Fruit fly (Drosophila melanogaster) whole organism, embryonic: ENCODE data around the gene CG14212.

Source experiments
- Antp ChIP-seq: fragments of 200-800 bp; sonication (Bioruptor generic); optimal IDR thresholded peaks from 3 replicates; lab custom pipeline; 2016; ENCODE audit warnings: missing biosample characterization, missing genetic modification characterization
- Atf3 ChIP-seq: fragments of 200-800 bp; sonication (Bioruptor generic); optimal IDR thresholded peaks from 3 replicates; lab custom pipeline; 2016; ENCODE audit warnings: missing biosample characterization, missing genetic modification characterization
- BEAF-32 ChIP-seq: fragments of 200-800 bp; sonication (Bioruptor generic); optimal IDR thresholded peaks from 3 replicates; lab custom pipeline; 2017; ENCODE audit warnings: missing biosample characterization, missing genetic modification characterization, mild to moderate bottlenecking, moderate library complexity, missing genetic modification reagents
- Bgb ChIP-seq: fragments of 200-800 bp; sonication (Bioruptor generic); IDR thresholded peaks from 2 replicates; pipeline ENCODE4 v1.3.6; 2022; ENCODE audit warnings: missing biosample characterization, missing genetic modification characterization; ENCODE audit not compliant: partially characterized antibody
- CG10959 ChIP-seq: fragments of 200-800 bp; sonication (Bioruptor generic); IDR thresholded peaks from 2 replicates; pipeline ENCODE4 v1.3.6; 2022; ENCODE audit warnings: missing biosample characterization, missing genetic modification characterization
- CG11695 ChIP-seq: fragments of 200-800 bp; sonication (Bioruptor generic); IDR thresholded peaks from 3 replicates; pipeline ENCODE4 v1.3.6; 2022; ENCODE audit warnings: missing biosample characterization, missing genetic modification characterization
- CG12155 ChIP-seq: fragments of 200-800 bp; sonication (Bioruptor generic); optimal IDR thresholded peaks from 3 replicates; lab custom pipeline; 2016; ENCODE audit warnings: missing biosample characterization, missing genetic modification characterization
- CG15269 ChIP-seq: fragments of 200-800 bp; sonication (Bioruptor generic); optimal IDR thresholded peaks from 2 replicates; lab custom pipeline; 2018; ENCODE audit warnings: missing biosample characterization, mild to moderate bottlenecking, missing genetic modification characterization, moderate library complexity
- CG16815 ChIP-seq: fragments of 200-800 bp; sonication (Bioruptor generic); optimal IDR thresholded peaks from 3 replicates; lab custom pipeline; 2017; ENCODE audit warnings: missing biosample characterization, mild to moderate bottlenecking, missing genetic modification characterization
- CG17912 ChIP-seq: fragments of 200-800 bp; sonication (Bioruptor generic); optimal IDR thresholded peaks from 2 replicates; lab custom pipeline; 2018; ENCODE audit warnings: missing biosample characterization, mild to moderate bottlenecking, missing genetic modification characterization
- CG30403 ChIP-seq: fragments of 200-800 bp; sonication (Bioruptor generic); optimal IDR thresholded peaks from 3 replicates; lab custom pipeline; 2016; ENCODE audit warnings: missing biosample characterization, missing genetic modification characterization
- CG34376 ChIP-seq: fragments of 200-800 bp; sonication (Bioruptor generic); optimal IDR thresholded peaks from 2 replicates; lab custom pipeline; 2018; ENCODE audit warnings: missing biosample characterization, mild to moderate bottlenecking, missing genetic modification characterization
- CG5180 ChIP-seq: fragments of 200-800 bp; sonication (Bioruptor generic); optimal IDR thresholded peaks from 3 replicates; lab custom pipeline; 2017; ENCODE audit warnings: missing biosample characterization, missing genetic modification characterization, mild to moderate bottlenecking, moderate library complexity, missing genetic modification reagents
- CG5245 ChIP-seq: fragments of 200-800 bp; sonication (Bioruptor generic); optimal IDR thresholded peaks from 3 replicates; lab custom pipeline; 2016; ENCODE audit warnings: missing biosample characterization, missing genetic modification characterization
- CG6765 ChIP-seq: fragments of 200-800 bp; sonication (Bioruptor generic); optimal IDR thresholded peaks from 3 replicates; lab custom pipeline; 2017; ENCODE audit warnings: missing biosample characterization, mild to moderate bottlenecking, missing genetic modification characterization
- CG6791 ChIP-seq: fragments of 200-800 bp; sonication (Bioruptor generic); IDR thresholded peaks from 3 replicates; pipeline ENCODE4 v1.3.6; 2022; ENCODE audit warnings: missing biosample characterization, missing genetic modification characterization; ENCODE audit not compliant: partially characterized antibody
- CG7839 ChIP-seq: fragments of 200-800 bp; sonication (Bioruptor generic); optimal IDR thresholded peaks from 3 replicates; lab custom pipeline; 2018; ENCODE audit warnings: missing biosample characterization, mild to moderate bottlenecking, missing genetic modification characterization, moderate library complexity
- CG8281 ChIP-seq: fragments of 200-800 bp; sonication (Bioruptor generic); optimal IDR thresholded peaks from 2 replicates; lab custom pipeline; 2018; ENCODE audit warnings: missing biosample characterization, mild to moderate bottlenecking, missing genetic modification characterization, moderate library complexity
- CG8478 ChIP-seq: fragments of >200 bp; optimal IDR thresholded peaks from 2 replicates; lab custom pipeline; 2018
- Dll ChIP-seq: fragments of 200-800 bp; sonication (Bioruptor generic); IDR thresholded peaks from 4 replicates; pipeline ENCODE4 v1.3.6; 2022; ENCODE audit warnings: missing biosample characterization, missing genetic modification characterization; ENCODE audit not compliant: partially characterized antibody
- Elba2 ChIP-seq: fragments of 200-800 bp; sonication (Bioruptor generic); optimal IDR thresholded peaks from 3 replicates; lab custom pipeline; 2016; ENCODE audit warnings: missing biosample characterization, missing genetic modification characterization
- Ets97D ChIP-seq: fragments of 200-800 bp; sonication (Bioruptor generic); optimal IDR thresholded peaks from 3 replicates; lab custom pipeline; 2016; ENCODE audit warnings: missing biosample characterization, missing genetic modification characterization
- Gug ChIP-seq: fragments of 200-800 bp; sonication (Bioruptor generic); IDR thresholded peaks from 4 replicates; pipeline ENCODE4 v1.3.6; 2022; ENCODE audit warnings: missing biosample characterization, missing genetic modification characterization
- Myb ChIP-seq: fragments of 200-800 bp; sonication (Bioruptor generic); optimal IDR thresholded peaks from 2 replicates; lab custom pipeline; 2016; ENCODE audit warnings: missing biosample characterization, missing genetic modification characterization
- NC2α ChIP-seq: fragments of 200-800 bp; sonication (Bioruptor generic); optimal IDR thresholded peaks from 2 replicates; lab custom pipeline; 2016; ENCODE audit warnings: missing biosample characterization, missing genetic modification characterization
- Oaz ChIP-seq: fragments of 200-800 bp; sonication (Bioruptor generic); IDR thresholded peaks from 2 replicates; pipeline ENCODE4 v1.3.6; 2022; ENCODE audit warnings: missing biosample characterization, missing genetic modification characterization
- Opbp ChIP-seq: fragments of 200-800 bp; sonication (Bioruptor generic); IDR thresholded peaks from 3 replicates; pipeline ENCODE4 v1.3.6; 2022; ENCODE audit warnings: missing biosample characterization, missing genetic modification characterization; ENCODE audit not compliant: partially characterized antibody
- Poxn ChIP-seq: fragments of 200-800 bp; sonication (Bioruptor generic); IDR thresholded peaks from 2 replicates; pipeline ENCODE4 v1.3.6; 2022; ENCODE audit warnings: missing biosample characterization, missing genetic modification characterization
- Six4 ChIP-seq: fragments of 200-800 bp; sonication (Bioruptor generic); optimal IDR thresholded peaks from 2 replicates; lab custom pipeline; 2016; ENCODE audit warnings: missing biosample characterization, missing genetic modification characterization
- Sox102F ChIP-seq: fragments of 200-800 bp; sonication (Bioruptor generic); optimal IDR thresholded peaks from 2 replicates; lab custom pipeline; 2018; ENCODE audit warnings: missing biosample characterization, mild to moderate bottlenecking, missing genetic modification characterization, moderate library complexity
- Spps ChIP-seq: fragments of 200-800 bp; sonication (Bioruptor generic); optimal IDR thresholded peaks from 2 replicates; lab custom pipeline; 2018; ENCODE audit warnings: missing biosample characterization, mild to moderate bottlenecking, missing genetic modification characterization
- Sry-δ ChIP-seq: fragments of 200-800 bp; sonication (Bioruptor generic); optimal IDR thresholded peaks from 2 replicates; lab custom pipeline; 2016; ENCODE audit warnings: missing biosample characterization, missing genetic modification characterization
- Stat92E ChIP-seq, 3 experiments: fragments of >200 bp in 2 of 3; fragments of 200-800 bp in 1 of 3; sonication (Bioruptor generic) in 1 of 3; optimal IDR thresholded peaks; 2 replicates each; lab custom pipeline; 2017 to 2019; ENCODE audit warnings: missing biosample characterization in 3 of 3, missing genetic modification characterization in 3 of 3, mild to moderate bottlenecking in 1 of 3, moderate library complexity in 1 of 3
- ab ChIP-seq: fragments of 200-800 bp; sonication (Bioruptor generic); optimal IDR thresholded peaks from 2 replicates; lab custom pipeline; 2016; ENCODE audit warnings: missing biosample characterization, missing genetic modification characterization
- abd-A ChIP-seq: fragments of 200-800 bp; sonication (Bioruptor generic); optimal IDR thresholded peaks from 3 replicates; lab custom pipeline; 2019; ENCODE audit warnings: missing biosample characterization, mild to moderate bottlenecking, missing genetic modification characterization, moderate library complexity
- al ChIP-seq: fragments of 200-800 bp; sonication (Bioruptor generic); IDR thresholded peaks from 2 replicates; pipeline ENCODE4 v1.3.6; 2022; ENCODE audit warnings: missing biosample characterization, missing genetic modification characterization
- bbx ChIP-seq: fragments of 200-800 bp; sonication (Bioruptor generic); IDR thresholded peaks from 2 replicates; pipeline ENCODE4 v1.3.6; 2022; ENCODE audit warnings: missing biosample characterization, missing genetic modification characterization; ENCODE audit not compliant: partially characterized antibody
- chn ChIP-seq: fragments of 200-800 bp; sonication (Bioruptor generic); optimal IDR thresholded peaks from 2 replicates; lab custom pipeline; 2016; ENCODE audit warnings: missing biosample characterization, missing genetic modification characterization
- dmrt11E ChIP-seq: fragments of 200-800 bp; sonication (Bioruptor generic); optimal IDR thresholded peaks from 3 replicates; lab custom pipeline; 2018; ENCODE audit warnings: missing biosample characterization, mild to moderate bottlenecking, missing genetic modification characterization, moderate library complexity
- dpn ChIP-seq, 2 experiments: fragments of 200-800 bp; sonication (Bioruptor generic); optimal IDR thresholded peaks; 3 replicates each; lab custom pipeline; 2016; ENCODE audit warnings: missing biosample characterization in 2 of 2, missing genetic modification characterization in 2 of 2
- eve ChIP-seq, 2 experiments: fragments of >200 bp; optimal IDR thresholded peaks; 2 replicates each; lab custom pipeline; 2017; ENCODE audit warnings: missing biosample characterization in 2 of 2, missing genetic modification characterization in 2 of 2
- p53 ChIP-seq: fragments of 200-800 bp; sonication (Bioruptor generic); optimal IDR thresholded peaks from 2 replicates; lab custom pipeline; 2016; ENCODE audit warnings: missing biosample characterization, missing genetic modification characterization
- pnt ChIP-seq: fragments of 200-800 bp; sonication (Bioruptor generic); optimal IDR thresholded peaks from 3 replicates; lab custom pipeline; 2016; ENCODE audit warnings: missing biosample characterization, missing genetic modification characterization
- pzg ChIP-seq: fragments of 200-800 bp; sonication (Bioruptor generic); optimal IDR thresholded peaks from 3 replicates; lab custom pipeline; 2018; ENCODE audit warnings: missing biosample characterization, mild to moderate bottlenecking, missing genetic modification characterization, moderate library complexity
- schlank ChIP-seq: fragments of 200-800 bp; sonication (Bioruptor generic); optimal IDR thresholded peaks from 2 replicates; lab custom pipeline; 2018; ENCODE audit warnings: missing biosample characterization, mild to moderate bottlenecking, missing genetic modification characterization
- stwl ChIP-seq: fragments of 200-800 bp; sonication (Bioruptor generic); optimal IDR thresholded peaks from 3 replicates; lab custom pipeline; 2018; ENCODE audit warnings: missing biosample characterization, mild to moderate bottlenecking, missing genetic modification characterization, moderate library complexity
- tin ChIP-seq: fragments of 200-800 bp; sonication (Bioruptor generic); optimal IDR thresholded peaks from 3 replicates; lab custom pipeline; 2016; ENCODE audit warnings: missing biosample characterization, missing genetic modification characterization
- ttk ChIP-seq: fragments of 200-800 bp; sonication (Bioruptor generic); IDR thresholded peaks from 2 replicates; pipeline ENCODE4 v2.1.2; 2022; ENCODE audit warnings: missing biosample characterization, missing genetic modification characterization
- tx ChIP-seq: fragments of 200-800 bp; sonication (Bioruptor generic); optimal IDR thresholded peaks from 2 replicates; lab custom pipeline; 2016; ENCODE audit warnings: missing biosample characterization, missing genetic modification characterization
- wek ChIP-seq: fragments of 200-800 bp; sonication (Bioruptor generic); optimal IDR thresholded peaks from 3 replicates; lab custom pipeline; 2018; ENCODE audit warnings: missing biosample characterization, mild to moderate bottlenecking, missing genetic modification characterization, moderate library complexity
- zfh1 ChIP-seq: fragments of 200-800 bp; sonication (Bioruptor generic); IDR thresholded peaks from 3 replicates; pipeline ENCODE4 v1.3.6; 2022; ENCODE audit warnings: missing biosample characterization, missing genetic modification characterization

The CG14212 gene

dm6 chrX:19603953-19604352, 21.6 kb upstream of the CG14212 start (continued):
- TF ChIP-seq pzg (GFP tag; lab: Kevin White, UChicago) (no peak), dpn (GFP tag; optimal IDR thresholded peaks at IDR 0.05; lab: Kevin White, UChicago) (peak; percentile 67 to 79), Atf3 (GFP tag; lab: Kevin White, UChicago) (peak; percentile 16), p53 (no peak), Dll (GFP tag; lab: Robert Waterston, UW) (no peak), Ets97D (GFP tag; lab: Kevin White, UChicago) (peak; percentile 20), Opbp (no peak), zfh1 (GFP tag; lab: Robert Waterston, UW) (peak; percentile 71), Bgb (no peak), BEAF-32 (GFP tag; lab: Kevin White, UChicago) (no peak), tx (GFP tag; lab: Kevin White, UChicago) (peak; percentile 20), CG6791 (no peak), CG6765 (GFP tag; lab: Kevin White, UChicago) (peak; percentile 72), Myb (GFP tag; lab: Kevin White, UChicago) (peak; percentile 19), CG12155 (GFP tag; lab: Kevin White, UChicago) (peak; percentile 80), Stat92E (GFP tag; optimal IDR thresholded peaks at IDR 0.05; lab: Kevin White, UChicago) (no peak), CG5180 (GFP tag; lab: Kevin White, UChicago) (peak; percentile 36), ttk (GFP tag; lab: Robert Waterston, UW) (0 out of 2 replicates have a peak, but pooled peaks have one; percentile 56), dmrt11E (peak; percentile 9), CG7839 (tag; lab: Kevin White, UChicago) (peak; percentile 87), CG17912 (GFP tag; lab: Kevin White, UChicago) (no peak), CG8281 (tag; lab: Kevin White, UChicago) (peak; percentile 56), CG10959 (peak; percentile 73), Oaz (GFP tag; lab: Robert Waterston, UW) (peak; percentile 76), CG5245 (GFP tag; lab: Kevin White, UChicago) (peak; percentile 59), Elba2 (GFP tag; lab: Kevin White, UChicago) (no peak), stwl (no peak), CG16815 (GFP tag; lab: Kevin White, UChicago) (peak; percentile 31), abd-A (tag; lab: Kevin White, UChicago) (peak; percentile 13), Poxn (GFP tag; lab: Robert Waterston, UW) (peak; percentile 68; the same call in 1 of the 2 replicates), Six4 (GFP tag; lab: Kevin White, UChicago) (peak; percentile 62), CG11695 (GFP tag; lab: Robert Waterston, UW) (peak; percentile 65; the same call in 2 of the 3 replicates), NC2α (GFP tag; lab: Kevin White, UChicago) (no peak), Antp (GFP tag; lab: Kevin White, UChicago) (peak; percentile 32), CG15269 (tag; lab: Kevin White, UChicago) (peak; percentile 85), Gug (peak; percentile 70; the same call in 3 of the 4 replicates), ab (GFP tag; lab: Kevin White, UChicago) (no peak), pnt (GFP tag; lab: Kevin White, UChicago) (peak; percentile 43), CG8478 (lab: Kevin White, UChicago) (no peak), bbx (GFP tag; lab: Robert Waterston, UW) (no peak), wek (GFP tag; lab: Kevin White, UChicago) (no peak), schlank (tag; lab: Kevin White, UChicago) (peak; percentile 77), Spps (peak; percentile 29), Sox102F (GFP tag; lab: Kevin White, UChicago) (peak; percentile 78), Sry-δ (GFP tag; lab: Kevin White, UChicago) (no peak), eve (GFP tag; optimal IDR thresholded peaks at IDR 0.05; lab: Kevin White, UChicago) (no peak), CG30403 (GFP tag; lab: Kevin White, UChicago) (peak; percentile 74), al (GFP tag; lab: Robert Waterston, UW) (peak; percentile 87), tin (GFP tag; lab: Kevin White, UChicago) (peak; percentile 73), CG34376 (peak; percentile 86), chn (GFP tag; lab: Kevin White, UChicago) (peak; percentile 60)
